Fruit fly (Drosophila melanogaster): ENCODE data around the gene CG34174.

The CG34174 gene

DNA sequence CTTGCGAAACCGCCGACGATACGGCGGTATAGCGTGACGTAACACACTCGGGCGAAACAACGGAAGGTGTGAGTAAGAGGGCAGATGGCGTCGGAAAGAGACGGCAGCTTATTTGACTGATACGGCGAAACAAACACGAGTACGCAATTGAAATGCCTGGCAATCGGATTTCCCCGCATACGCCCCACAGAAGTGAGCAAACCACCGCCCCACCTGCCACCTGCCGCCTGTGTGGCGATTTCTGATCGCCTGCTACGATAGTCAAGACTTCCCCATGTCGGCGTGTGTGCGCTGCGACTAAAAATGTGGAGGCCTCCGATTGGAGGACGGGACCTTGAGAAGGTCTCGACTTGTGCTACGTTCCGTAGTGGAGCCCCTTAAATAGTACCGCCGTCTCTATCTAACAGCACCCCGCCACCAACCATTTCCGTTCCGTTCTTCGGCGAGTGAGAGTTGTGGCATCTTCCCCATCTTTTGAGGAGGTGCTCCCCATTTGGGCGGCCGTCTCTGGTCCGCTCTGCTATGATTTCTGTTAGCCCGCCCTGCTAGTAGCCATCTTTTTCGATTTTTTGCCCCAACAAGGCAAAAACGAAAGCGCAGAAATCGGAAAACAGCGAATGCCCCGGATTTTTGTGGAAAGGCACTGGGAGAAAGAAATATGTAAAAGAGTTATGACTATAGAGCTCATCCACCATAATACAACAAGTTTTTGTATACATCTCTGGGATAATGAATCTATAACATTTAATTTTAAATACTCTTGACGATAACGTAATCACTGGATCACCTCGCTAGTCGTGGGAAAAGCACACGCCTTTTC is 15.2 kb upstream of the CG34174 start (continued):
- TF ChIP-seq CG6854 (GFP tag; optimal IDR thresholded peaks at IDR 0.05), result peak; percentile 83
- TF ChIP-seq CG8290 (GFP tag; optimal IDR thresholded peaks at IDR 0.05), result peak; percentile 45
- peak; percentile 4 to 88 for TF ChIP-seq CG8290 (tag; optimal IDR thresholded peaks at IDR 0.05)
- no peak for TF ChIP-seq CG4730 (GFP tag; IDR thresholded peaks at IDR 0.05)
- TF ChIP-seq CG8281 (tag; optimal IDR thresholded peaks at IDR 0.05), result peak; percentile 56
- peak; percentile 82 for TF ChIP-seq Spps (tag; optimal IDR thresholded peaks at IDR 0.05)
- no peak for TF ChIP-seq CG3995 (GFP tag; optimal IDR thresholded peaks at IDR 0.05)
- no peak for TF ChIP-seq ci (GFP tag; IDR thresholded peaks at IDR 0.05)
- TF ChIP-seq CG2129 (GFP tag; IDR thresholded peaks at IDR 0.05; ENCODE audit: partially characterized antibody), result no peak
- no peak for TF ChIP-seq C15 (GFP tag; IDR thresholded peaks at IDR 0.05)
- TF ChIP-seq grn (GFP tag; optimal IDR thresholded peaks at IDR 0.05), result peak; percentile 78
- TF ChIP-seq pan (optimal IDR thresholded peaks at IDR 0.05), result no peak
- TF ChIP-seq pan (GFP tag; optimal IDR thresholded peaks at IDR 0.05 in 1 of 2, IDR thresholded peaks at IDR 0.05 in 1 of 2), result no peak
- no peak for TF ChIP-seq ap (GFP tag; IDR thresholded peaks at IDR 0.05)
- peak; percentile 87 for TF ChIP-seq Meics (GFP tag; optimal IDR thresholded peaks at IDR 0.05)
- TF ChIP-seq CG2875 (GFP tag; optimal IDR thresholded peaks at IDR 0.05), result peak; percentile 83
- TF ChIP-seq Hr3 (GFP tag; optimal IDR thresholded peaks at IDR 0.05), result peak; percentile 89
- TF ChIP-seq Tbp (GFP tag; optimal IDR thresholded peaks at IDR 0.05), result no peak
- TF ChIP-seq CG10462 (GFP tag; optimal IDR thresholded peaks at IDR 0.05), result peak; percentile 78
- no peak for TF ChIP-seq Doc2 (GFP tag; IDR thresholded peaks at IDR 0.05)
- TF ChIP-seq CoRest (tag; optimal IDR thresholded peaks at IDR 0.05), result peak; percentile 86
- peak; percentile 86 for TF ChIP-seq Ssrp (tag; optimal IDR thresholded peaks at IDR 0.05)
- no peak for TF ChIP-seq lov (optimal IDR thresholded peaks at IDR 0.05)
- TF ChIP-seq lov (GFP tag; IDR thresholded peaks at IDR 0.05), result no peak
- TF ChIP-seq CG10274 (GFP tag; optimal IDR thresholded peaks at IDR 0.05), result peak; percentile 50
- TF ChIP-seq Dip2 (GFP tag; IDR thresholded peaks at IDR 0.05), result no peak
- peak; percentile 84 for TF ChIP-seq Hmr (GFP tag; optimal IDR thresholded peaks at IDR 0.05)
- TF ChIP-seq CG12769 (tag; optimal IDR thresholded peaks at IDR 0.05), result peak; percentile 96
- peak; percentile 81 for TF ChIP-seq ewg (GFP tag; optimal IDR thresholded peaks at IDR 0.05)
- peak; percentile 90 for TF ChIP-seq CG1792 (GFP tag; optimal IDR thresholded peaks at IDR 0.05)
- TF ChIP-seq croc (GFP tag; conservative IDR thresholded peaks at IDR 0.05), result peak; percentile 85
- no peak for TF ChIP-seq yki (optimal IDR thresholded peaks at IDR 0.05)
- peak; percentile 79 for TF ChIP-seq CG12071 (GFP tag; optimal IDR thresholded peaks at IDR 0.05)
- TF ChIP-seq HmgD (GFP tag; optimal IDR thresholded peaks at IDR 0.05), result peak; percentile 44
- peak; percentile 90 for TF ChIP-seq ems (GFP tag; optimal IDR thresholded peaks at IDR 0.05)
- peak; percentile 77 for TF ChIP-seq crc (GFP tag; optimal IDR thresholded peaks at IDR 0.05)
- no peak for TF ChIP-seq sisA (GFP tag; IDR thresholded peaks at IDR 0.05)
- TF ChIP-seq Aef1 (GFP tag; IDR thresholded peaks at IDR 0.05), result no peak
- TF ChIP-seq CG13424 (tag; optimal IDR thresholded peaks at IDR 0.05), result peak; percentile 76
- TF ChIP-seq rib (GFP tag; IDR thresholded peaks at IDR 0.05), result no peak
- TF ChIP-seq crp (GFP tag; optimal IDR thresholded peaks at IDR 0.05), result peak in 1 of 2 experiments; percentile 29
- peak; percentile 88 for TF ChIP-seq CG12219 (GFP tag; optimal IDR thresholded peaks at IDR 0.05)
- TF ChIP-seq CG6654 (GFP tag; optimal IDR thresholded peaks at IDR 0.05), result peak; percentile 67
- peak; percentile 78 for TF ChIP-seq CrebB (tag; optimal IDR thresholded peaks at IDR 0.05)
- peak; percentile 87 for TF ChIP-seq Xbp1 (GFP tag; optimal IDR thresholded peaks at IDR 0.05)
- TF ChIP-seq CG16815 (GFP tag; optimal IDR thresholded peaks at IDR 0.05), result peak; percentile 82
- no peak for TF ChIP-seq MBD-R2 (GFP tag; IDR thresholded peaks at IDR 0.05)
- peak; percentile 86 for TF ChIP-seq gsb-n (tag; optimal IDR thresholded peaks at IDR 0.05)
- TF ChIP-seq Camta (GFP tag; optimal IDR thresholded peaks at IDR 0.05), result peak; percentile 83
- TF ChIP-seq CG9437 (GFP tag; optimal IDR thresholded peaks at IDR 0.05), result peak; percentile 94
- no peak for TF ChIP-seq Adf1 (GFP tag; IDR thresholded peaks at IDR 0.05)

Measured in whole organism, embryonic.